Worm (Caenorhabditis elegans): ENCODE measurements around the gene F14H3.3.

F14H3.3 gene

DNA sequence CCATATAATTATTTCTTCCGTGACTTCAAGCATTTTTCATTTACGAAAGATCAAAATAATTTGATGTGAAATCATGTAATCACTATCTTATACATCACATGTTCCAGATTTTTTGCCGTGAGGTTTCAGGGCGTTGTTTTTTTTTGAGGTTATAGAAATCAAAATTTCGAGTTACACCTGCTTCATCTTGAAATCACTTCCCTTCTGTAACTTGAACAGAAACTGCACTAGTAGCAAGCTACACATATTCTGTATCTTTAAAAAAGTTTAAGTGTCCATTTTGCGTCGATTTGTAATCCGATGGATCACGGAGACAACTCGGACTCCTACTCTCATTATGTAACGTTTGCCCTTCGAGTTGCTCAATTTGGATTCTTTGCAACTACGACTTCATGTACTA lies 37.4 kb upstream of the F14H3.3 start, which contains the start of gene F22B8.3:
TSS of gene F22B8.3 (plus strand) at position 301 of the 400 bp plus-strand sequence.
- TF ChIP-seq nhr-77 (tag; optimal IDR thresholded peaks at IDR 0.05) = no peak
- no peak for TF ChIP-seq elt-3 (tag; optimal IDR thresholded peaks at IDR 0.05)
- TF ChIP-seq nhr-129 (tag; optimal IDR thresholded peaks at IDR 0.05) = no peak
- no peak for TF ChIP-seq mbf-1 (tag; optimal IDR thresholded peaks at IDR 0.05)
- no peak for TF ChIP-seq crh-2 (tag; optimal IDR thresholded peaks at IDR 0.05)
- no peak for TF ChIP-seq gmeb-1 (tag; optimal IDR thresholded peaks at IDR 0.05)
- no peak for TF ChIP-seq lsy-2 (tag; optimal IDR thresholded peaks at IDR 0.05)
- TF ChIP-seq ama-1 (optimal IDR thresholded peaks at IDR 0.05) = no peak
- TF ChIP-seq Y55F3AM.14 (GFP tag; optimal IDR thresholded peaks at IDR 0.05) = no peak
- no peak for TF ChIP-seq nhr-12 (tag; optimal IDR thresholded peaks at IDR 0.05)
- no peak for TF ChIP-seq egl-27 (tag; optimal IDR thresholded peaks at IDR 0.05)
- TF ChIP-seq sma-3 (GFP tag; optimal IDR thresholded peaks at IDR 0.05) = no peak
- TF ChIP-seq elt-1 (tag; optimal IDR thresholded peaks at IDR 0.05) = no peak
- TF ChIP-seq unc-39 (tag; optimal IDR thresholded peaks at IDR 0.05) = no peak
- no peak for TF ChIP-seq lin-39 (tag; optimal IDR thresholded peaks at IDR 0.05)

DNA sequence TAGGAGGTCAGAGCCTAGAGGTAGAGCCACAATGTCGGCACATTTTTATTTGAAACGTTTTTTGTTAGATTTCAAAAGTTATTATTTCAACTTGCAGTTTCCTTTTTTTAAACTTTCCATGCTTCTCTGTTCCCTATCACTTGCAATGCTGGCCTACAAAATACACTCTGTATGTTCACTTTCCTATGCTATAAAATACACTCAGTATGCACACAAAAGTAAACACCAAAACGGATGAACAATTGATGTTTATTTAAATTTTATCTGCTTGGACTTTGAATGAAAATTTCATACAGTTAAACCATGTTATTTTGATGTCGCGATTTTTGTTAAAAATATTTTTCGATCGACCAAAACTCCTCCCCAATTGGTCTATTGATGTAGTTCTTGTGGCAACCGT lies 27.4 kb upstream of the F14H3.3 start:
- TF ChIP-seq mdl-1 (tag; optimal IDR thresholded peaks at IDR 0.05) (no peak), mab-5 (tag; optimal IDR thresholded peaks at IDR 0.05) (no peak), zag-1 (tag; optimal IDR thresholded peaks at IDR 0.05) (no peak), unc-55 (GFP tag; optimal IDR thresholded peaks at IDR 0.05) (no peak), nhr-77 (tag; optimal IDR thresholded peaks at IDR 0.05) (no peak), unc-39 (tag; optimal IDR thresholded peaks at IDR 0.05) (no peak), ZK546.5 (tag; optimal IDR thresholded peaks at IDR 0.05) (no peak), nhr-129 (tag; optimal IDR thresholded peaks at IDR 0.05) (no peak), ama-1 (optimal IDR thresholded peaks at IDR 0.05) (no peak), nhr-21 (tag; optimal IDR thresholded peaks at IDR 0.05) (no peak), peb-1 (tag; optimal IDR thresholded peaks at IDR 0.05) (no peak), nhr-25 (tag; optimal IDR thresholded peaks at IDR 0.05) (no peak), ceh-16 (tag; optimal IDR thresholded peaks at IDR 0.05) (no peak), alr-1 (tag; optimal IDR thresholded peaks at IDR 0.05) (no peak)

DNA sequence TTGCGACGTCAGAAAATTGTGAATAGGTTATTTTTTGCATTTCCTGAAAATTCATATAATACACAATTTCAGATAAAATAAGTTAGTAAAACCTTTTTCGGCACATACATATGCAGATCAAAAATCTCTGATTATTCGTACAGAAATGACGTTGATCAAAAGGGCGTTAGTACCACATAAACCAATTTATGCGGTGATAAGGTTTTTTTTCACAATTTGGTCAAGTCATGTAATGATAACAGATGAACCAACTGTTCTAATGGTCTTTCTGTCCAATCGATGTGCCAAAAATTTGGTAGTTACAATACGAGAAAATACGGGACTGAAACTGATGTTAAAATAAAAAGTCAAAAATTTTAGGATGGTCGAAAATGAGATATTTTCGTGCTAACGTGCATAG lies 26.8 kb upstream of the F14H3.3 start:
- TF ChIP-seq fos-1 (tag; optimal IDR thresholded peaks at IDR 0.05) (peak; percentile 69), sma-9 (GFP tag; optimal IDR thresholded peaks at IDR 0.05) (peak; percentile 57), sma-9 (tag; optimal IDR thresholded peaks at IDR 0.05) (no peak), blmp-1 (tag; optimal IDR thresholded peaks at IDR 0.05; ENCODE audit: insufficient read depth) (no peak)

DNA sequence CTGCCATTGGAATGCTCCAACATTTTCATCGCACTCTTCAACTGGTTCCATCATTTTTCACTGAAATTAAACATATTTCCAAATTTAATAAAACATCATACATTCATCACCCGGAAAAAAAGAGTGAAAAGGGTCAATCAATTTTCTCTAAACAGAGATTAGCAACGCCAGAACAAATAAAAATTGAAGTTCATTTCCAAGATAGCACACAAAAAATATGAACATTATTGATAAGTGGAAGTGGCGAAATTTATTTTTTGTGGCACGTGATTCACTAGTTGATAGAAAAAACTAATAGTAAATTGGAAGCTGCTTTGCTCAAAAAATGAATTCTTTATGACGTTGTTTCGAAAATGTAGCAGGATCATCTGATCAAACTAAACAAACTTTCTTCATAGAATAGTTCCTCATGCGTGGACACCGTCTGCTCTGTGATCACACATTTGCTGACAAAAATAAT lies 22.0 kb upstream of the F14H3.3 start, which contains the start of the genes F14H3.12 and srj-29:
TSS of gene F14H3.12 (minus strand) at position 74 of the 460 bp plus-strand sequence.
TSS of gene srj-29 (plus strand) at position 410 of the 460 bp plus-strand sequence.
- TF ChIP-seq unc-62 (GFP tag; optimal IDR thresholded peaks at IDR 0.05) (no peak), fos-1 (tag; optimal IDR thresholded peaks at IDR 0.05) (peak; percentile 30), snpc-4 (tag; optimal IDR thresholded peaks at IDR 0.05) (no peak), dmd-4 (tag; optimal IDR thresholded peaks at IDR 0.05) (no peak), peb-1 (tag; optimal IDR thresholded peaks at IDR 0.05) (no peak), sma-3 (GFP tag; optimal IDR thresholded peaks at IDR 0.05) (no peak)

DNA sequence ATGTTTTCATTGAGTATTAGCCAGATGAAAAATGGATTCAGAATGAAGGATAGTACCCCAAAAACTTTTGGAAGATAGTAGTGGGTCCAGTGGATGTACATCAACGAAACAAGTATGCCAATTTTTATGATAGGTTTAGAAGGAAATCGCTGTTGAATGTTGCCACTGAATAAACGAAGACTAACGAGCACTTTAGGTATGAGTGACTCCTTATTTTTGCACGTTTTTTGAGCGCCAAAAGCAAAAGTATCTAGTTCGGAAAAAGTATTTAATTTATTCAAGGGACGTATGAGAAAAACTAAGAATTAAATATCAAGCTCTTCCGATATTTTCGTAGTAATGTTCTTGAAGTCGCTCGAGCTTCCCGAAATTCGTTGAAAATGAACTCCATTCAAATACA lies 20.6 kb upstream of the F14H3.3 start, which contains the start of gene srj-10:
TSS of gene srj-10 (minus strand) at position 101 of the 400 bp plus-strand sequence.
- TF ChIP-seq ztf-4 (tag; optimal IDR thresholded peaks at IDR 0.05) = no peak
- no peak for TF ChIP-seq dmd-4 (tag; optimal IDR thresholded peaks at IDR 0.05)
- TF ChIP-seq lin-11 (tag; optimal IDR thresholded peaks at IDR 0.05) = no peak
- TF ChIP-seq skn-1 (tag; optimal IDR thresholded peaks at IDR 0.05) = no peak
- TF ChIP-seq F13H6.1 (tag; optimal IDR thresholded peaks at IDR 0.05) = no peak
- TF ChIP-seq Y55F3AM.14 (GFP tag; optimal IDR thresholded peaks at IDR 0.05) = no peak
- TF ChIP-seq nhr-129 (tag; optimal IDR thresholded peaks at IDR 0.05) = no peak
- TF ChIP-seq lin-39 (tag; optimal IDR thresholded peaks at IDR 0.05) = no peak
- no peak for TF ChIP-seq nhr-21 (tag; optimal IDR thresholded peaks at IDR 0.05)
